Worm (Caenorhabditis elegans) whole organism, early embryonic: ENCODE data around the gene C52E2.4.
"Not testable (repeated sequence)": the region's sequence is repeated elsewhere in the genome, so short reads cannot be mapped to it uniquely, and the experiment has no call there.

Experiments used
- B0310.2 ChIP-seq: sonication (generic microtip); optimal IDR thresholded peaks from 2 replicates; lab custom pipeline; 2016; ENCODE audit warnings: mild to moderate bottlenecking, missing genetic modification characterization, missing compliant biosample characterization
- F13C5.2 ChIP-seq: sonication (generic microtip); optimal IDR thresholded peaks from 2 replicates; lab custom pipeline; 2017; ENCODE audit warnings: mild to moderate bottlenecking, missing genetic modification characterization, inconsistent platforms, missing compliant biosample characterization
- aly-1 ChIP-seq: sonication (generic microtip); optimal IDR thresholded peaks from 2 replicates; lab custom pipeline; 2016; ENCODE audit warnings: missing genetic modification characterization, missing compliant biosample characterization
- ama-1 ChIP-seq: fragments of 150-350 bp; optimal IDR thresholded peaks from 2 replicates; lab custom pipeline; 2014
- ceh-13 ChIP-seq: fragments of 200-800 bp; sonication (Bioruptor generic); optimal IDR thresholded peaks from 2 replicates; lab custom pipeline; 2018; ENCODE audit warnings: mild to moderate bottlenecking, missing genetic modification characterization, missing compliant biosample characterization
- ceh-36 ChIP-seq: sonication (generic microtip); optimal IDR thresholded peaks from 2 replicates; lab custom pipeline; 2016; ENCODE audit warnings: missing genetic modification characterization, inconsistent platforms, missing compliant biosample characterization
- ets-7 ChIP-seq: sonication (generic microtip); optimal IDR thresholded peaks from 2 replicates; lab custom pipeline; 2016; ENCODE audit warnings: missing genotype, missing genetic modification characterization, missing compliant biosample characterization
- flt-1 ChIP-seq: fragments of 200-800 bp; sonication (Bioruptor generic); IDR thresholded peaks from 2 replicates; pipeline ENCODE4 v1.3.6; 2022; ENCODE audit warnings: missing genetic modification characterization, missing compliant biosample characterization
- hmbx-1 ChIP-seq: sonication (generic microtip); optimal IDR thresholded peaks from 2 replicates; lab custom pipeline; 2016; ENCODE audit warnings: mild to moderate bottlenecking, missing genetic modification characterization, missing compliant biosample characterization
- hmg-4 ChIP-seq: fragments of 200-800 bp; sonication (Bioruptor generic); optimal IDR thresholded peaks from 2 replicates; lab custom pipeline; 2018; ENCODE audit warnings: mild to moderate bottlenecking, missing genetic modification characterization, missing compliant biosample characterization
- hnd-1 ChIP-seq: sonication (generic microtip); optimal IDR thresholded peaks from 2 replicates; lab custom pipeline; 2016; ENCODE audit warnings: missing genetic modification characterization, missing compliant biosample characterization
- pes-1 ChIP-seq: fragments of 200-800 bp; sonication (Bioruptor generic); IDR thresholded peaks from 2 replicates; pipeline ENCODE4 v1.3.6; 2022; ENCODE audit warnings: missing genetic modification reagents, missing genetic modification characterization, missing compliant biosample characterization
- scrt-1 ChIP-seq: fragments of 200-800 bp; sonication (Bioruptor generic); IDR thresholded peaks from 2 replicates; pipeline ENCODE4 v1.3.6; 2022; ENCODE audit warnings: missing genetic modification characterization, missing compliant biosample characterization
- sea-1 ChIP-seq: fragments of 200-800 bp; sonication (Bioruptor generic); conservative IDR thresholded peaks from 2 replicates; pipeline ENCODE4 v1.3.6; 2022; ENCODE audit warnings: missing genetic modification characterization, missing compliant biosample characterization
- tbx-11 ChIP-seq: fragments of 200-800 bp; sonication (Bioruptor generic); IDR thresholded peaks from 2 replicates; pipeline ENCODE4 v1.3.6; 2022; ENCODE audit warnings: missing genetic modification characterization, missing compliant biosample characterization
- tbx-37 ChIP-seq: fragments of 200-800 bp; sonication (Bioruptor generic); conservative IDR thresholded peaks from 2 replicates; pipeline ENCODE4 v1.3.6; 2022; ENCODE audit warnings: missing genetic modification reagents, missing genetic modification characterization, missing compliant biosample characterization
- tra-4 ChIP-seq: sonication (generic microtip); optimal IDR thresholded peaks from 2 replicates; lab custom pipeline; 2017; ENCODE audit warnings: missing genetic modification characterization, missing compliant biosample characterization

C52E2.4 gene

DNA sequence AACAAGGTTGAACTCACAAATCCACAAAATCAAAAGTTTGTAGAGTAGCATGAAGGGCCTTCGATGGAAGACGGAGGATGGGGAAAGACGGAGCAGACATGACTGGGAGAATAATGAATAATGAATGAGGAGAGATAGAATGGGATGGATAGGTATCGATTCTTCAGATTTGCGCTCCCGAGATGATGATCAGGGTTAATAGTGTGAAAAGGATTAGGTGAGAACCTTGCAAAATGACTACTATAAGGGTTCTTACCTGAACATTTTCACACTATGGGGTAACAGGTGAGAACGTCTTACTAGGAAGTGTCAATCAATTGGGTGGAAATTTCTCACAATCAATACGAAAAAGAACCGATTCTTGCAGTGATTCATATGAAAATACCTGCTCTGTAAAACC lies 7.4 kb downstream of the C52E2.4 start, which contains the start of gene fbxb-96:
Gene fbxb-96 (minus strand): TSS at position 101 of the 400 bp plus-strand sequence.
- no peak for TF ChIP-seq F13C5.2
- no peak for TF ChIP-seq flt-1 (GFP tag; lab: Robert Waterston, UW)

DNA sequence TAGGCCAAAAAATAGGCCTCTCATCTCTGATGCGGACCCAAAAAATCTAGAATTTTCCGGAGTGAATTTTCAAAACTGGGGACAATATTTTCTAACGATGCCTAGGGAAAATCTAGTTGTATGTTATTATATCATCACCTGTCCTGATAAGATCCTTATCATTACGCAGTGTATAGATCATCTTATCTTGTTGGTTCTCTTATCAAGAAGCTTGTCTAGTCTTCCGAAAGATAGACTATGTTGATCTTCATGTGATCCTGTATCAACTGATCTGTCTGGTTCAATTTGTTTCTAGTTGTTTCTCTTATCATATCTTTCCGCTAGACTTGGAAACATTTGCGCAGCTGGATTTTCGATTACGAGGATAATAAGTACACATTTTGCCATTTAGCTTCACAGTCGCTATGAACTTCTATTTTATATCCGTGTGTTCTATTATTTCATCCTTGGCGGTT lies 7.9 kb downstream of the C52E2.4 start, which contains the start of gene C52E2.3:
Gene C52E2.3 (plus strand): TSS at position 405 of the 455 bp plus-strand sequence.
- no peak for TF ChIP-seq aly-1 (tag; lab: Kevin White, UChicago)
- TF ChIP-seq hmg-4 (GFP tag; lab: Kevin White, UChicago): no peak
- no peak for TF ChIP-seq tbx-11 (GFP tag; lab: Robert Waterston, UW)
- no peak for TF ChIP-seq tbx-37 (GFP tag; lab: Robert Waterston, UW)
- TF ChIP-seq pes-1: no peak
- TF ChIP-seq hmbx-1 (tag; lab: Kevin White, UChicago): no peak
- TF ChIP-seq sea-1: no peak
- TF ChIP-seq B0310.2 (tag; lab: Kevin White, UChicago): no peak
- TF ChIP-seq ets-7 (tag; lab: Kevin White, UChicago): no peak

DNA sequence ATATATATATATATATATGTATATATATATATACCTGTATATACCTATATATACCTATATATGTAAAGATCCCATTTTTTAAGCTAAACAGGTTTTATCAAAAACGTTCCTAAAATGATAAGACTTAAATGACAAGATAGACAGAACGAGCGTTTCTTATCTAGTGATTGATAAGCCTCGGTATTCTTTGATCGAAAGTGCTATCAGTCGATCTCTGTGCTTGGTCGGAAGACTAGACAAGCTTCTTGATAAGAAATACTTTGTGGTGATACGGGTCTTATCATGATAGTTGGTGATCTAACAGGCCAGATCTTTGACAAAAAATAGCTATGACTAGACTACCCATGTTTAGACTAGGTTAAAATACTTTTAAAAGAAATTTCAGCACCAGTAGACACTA lies 8.8 kb downstream of the C52E2.4 start:
- TF ChIP-seq ceh-13: no peak
- TF ChIP-seq tra-4 (tag; lab: Kevin White, UChicago): no peak
- TF ChIP-seq tbx-11 (GFP tag; lab: Robert Waterston, UW): no peak
- TF ChIP-seq hnd-1 (tag; lab: Kevin White, UChicago): no peak
- TF ChIP-seq F13C5.2: no peak
- TF ChIP-seq scrt-1 (GFP tag; lab: Robert Waterston, UW): no peak
- no peak for TF ChIP-seq pes-1
- no peak for TF ChIP-seq flt-1 (GFP tag; lab: Robert Waterston, UW)
- TF ChIP-seq sea-1: no peak
- no peak for TF ChIP-seq hmg-4 (GFP tag; lab: Kevin White, UChicago)
- TF ChIP-seq hmbx-1 (tag; lab: Kevin White, UChicago): no peak
- no peak for TF ChIP-seq tbx-37 (GFP tag; lab: Robert Waterston, UW)
- no peak for TF ChIP-seq ama-1 (lab: Kevin White, UChicago)
- TF ChIP-seq aly-1 (tag; lab: Kevin White, UChicago): no peak
- no peak for TF ChIP-seq B0310.2 (tag; lab: Kevin White, UChicago)

DNA sequence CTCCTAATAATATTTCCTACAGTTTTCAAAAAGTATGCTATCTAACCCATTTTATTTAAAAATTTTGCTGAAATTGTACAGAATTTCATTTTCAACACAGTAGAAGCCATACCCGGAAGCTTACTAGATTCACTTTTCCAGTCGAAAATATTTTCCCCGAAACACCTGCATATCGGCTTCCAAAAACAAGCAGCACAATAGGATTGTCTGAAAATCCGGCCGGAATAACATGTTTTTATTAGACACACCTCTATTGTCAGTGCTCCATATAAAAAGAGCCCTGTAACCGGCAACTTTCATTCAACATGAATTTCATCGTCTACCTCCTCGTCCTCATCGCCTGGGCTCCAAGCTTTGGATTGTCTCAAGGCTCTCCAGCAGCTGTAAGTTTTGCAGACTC lies 9.6 kb downstream of the C52E2.4 start, which contains the start of gene C52E2.2:
Gene C52E2.2 (plus strand): TSS at position 301 of the 400 bp plus-strand sequence.
- TF ChIP-seq tbx-11 (GFP tag; lab: Robert Waterston, UW): no peak
- TF ChIP-seq ets-7 (tag; lab: Kevin White, UChicago): no peak
- no peak for TF ChIP-seq aly-1 (tag; lab: Kevin White, UChicago)
- no peak for TF ChIP-seq ama-1 (lab: Kevin White, UChicago)
- TF ChIP-seq ceh-36 (tag; lab: Kevin White, UChicago): no peak
- no peak for TF ChIP-seq sea-1
- TF ChIP-seq scrt-1 (GFP tag; lab: Robert Waterston, UW): no peak
- TF ChIP-seq hmg-4 (GFP tag; lab: Kevin White, UChicago): no peak
- no peak for TF ChIP-seq tra-4 (tag; lab: Kevin White, UChicago)
- TF ChIP-seq flt-1 (GFP tag; lab: Robert Waterston, UW): no peak
- TF ChIP-seq F13C5.2: no peak
- TF ChIP-seq B0310.2 (tag; lab: Kevin White, UChicago): no peak
- TF ChIP-seq tbx-37 (GFP tag; lab: Robert Waterston, UW): no peak
- no peak for TF ChIP-seq ceh-13
- no peak for TF ChIP-seq hmbx-1 (tag; lab: Kevin White, UChicago)
- TF ChIP-seq hnd-1 (tag; lab: Kevin White, UChicago): no peak

DNA sequence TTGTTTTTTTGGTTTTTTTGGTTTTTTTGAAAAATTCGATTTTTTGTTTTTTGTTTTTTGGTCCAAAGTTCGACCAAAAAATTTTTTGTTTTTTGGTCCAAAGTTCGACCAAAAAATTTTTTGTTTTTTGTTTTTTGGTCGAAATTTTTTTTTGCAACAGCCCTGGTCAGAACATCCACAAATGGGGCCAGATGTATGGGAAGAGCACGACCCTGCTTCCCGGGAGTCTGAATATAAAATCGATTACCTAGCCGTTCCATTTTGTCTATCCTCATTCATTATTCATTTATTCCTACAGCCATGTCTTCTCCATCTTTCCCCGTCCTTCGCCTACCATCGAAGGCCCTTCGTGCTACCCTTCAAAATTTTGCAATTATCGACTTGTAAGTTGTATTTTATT lies 11.1 kb downstream of the C52E2.4 start, which contains the start of gene fbxb-95:
Gene fbxb-95 (plus strand): TSS at position 301 of the 400 bp plus-strand sequence.
- TF ChIP-seq tbx-37 (GFP tag; lab: Robert Waterston, UW); hmbx-1 (tag; lab: Kevin White, UChicago); scrt-1 (GFP tag; lab: Robert Waterston, UW): not testable (repeated sequence)

DNA sequence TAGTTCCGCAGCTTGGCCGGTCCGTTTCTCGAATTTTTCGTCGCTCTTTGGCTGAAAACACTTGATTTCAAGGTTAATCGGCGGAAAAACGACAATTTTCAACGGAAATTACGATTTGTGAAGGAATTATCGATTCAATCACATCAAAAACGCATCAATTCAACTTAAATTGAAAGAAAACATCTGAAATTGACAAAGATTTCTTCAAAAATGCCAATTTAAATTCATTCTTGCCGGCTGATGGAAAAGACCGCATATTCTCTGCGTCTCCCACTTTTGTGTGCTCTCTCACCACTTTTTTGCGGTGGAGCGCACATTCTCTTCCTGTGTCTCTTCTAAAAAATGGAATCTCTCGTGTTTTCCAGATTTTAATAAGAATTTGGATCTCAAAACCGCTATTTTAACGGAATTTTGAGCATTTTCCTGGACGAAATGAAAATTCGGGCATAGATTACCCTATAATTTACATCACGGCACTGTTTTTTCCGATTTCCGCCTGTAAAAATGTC lies 18.4 kb downstream of the C52E2.4 start, which contains the start of gene C16C4.18:
Gene C16C4.18 (minus strand): TSS at position 51 of the 509 bp plus-strand sequence.
- not testable (repeated sequence) for TF ChIP-seq hmbx-1 (tag; lab: Kevin White, UChicago); sea-1; pes-1

DNA sequence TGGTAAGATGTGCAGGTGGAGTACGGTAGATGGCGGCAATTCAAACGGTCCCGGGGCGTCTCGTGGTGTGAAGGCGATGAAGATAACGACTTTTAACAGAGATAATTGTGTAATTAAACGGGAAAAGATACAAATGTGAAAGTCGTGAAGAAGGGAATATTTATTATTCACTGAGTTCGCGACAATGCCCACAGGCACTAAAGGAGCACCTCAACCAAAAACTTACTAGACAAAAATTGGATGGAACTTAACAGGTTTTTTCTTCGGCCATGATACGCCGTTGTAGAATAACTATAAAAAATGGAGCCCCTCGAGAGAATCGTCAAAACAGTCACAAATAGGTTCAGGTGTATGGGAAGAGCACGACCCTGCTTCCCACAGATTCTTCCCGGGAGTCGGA lies 19.4 kb downstream of the C52E2.4 start, which contains the start of gene fbxb-98:
Gene fbxb-98 (plus strand): TSS at position 301 of the 400 bp plus-strand sequence.
- not testable (repeated sequence) for TF ChIP-seq tbx-11 (GFP tag; lab: Robert Waterston, UW); pes-1; aly-1 (tag; lab: Kevin White, UChicago)

DNA sequence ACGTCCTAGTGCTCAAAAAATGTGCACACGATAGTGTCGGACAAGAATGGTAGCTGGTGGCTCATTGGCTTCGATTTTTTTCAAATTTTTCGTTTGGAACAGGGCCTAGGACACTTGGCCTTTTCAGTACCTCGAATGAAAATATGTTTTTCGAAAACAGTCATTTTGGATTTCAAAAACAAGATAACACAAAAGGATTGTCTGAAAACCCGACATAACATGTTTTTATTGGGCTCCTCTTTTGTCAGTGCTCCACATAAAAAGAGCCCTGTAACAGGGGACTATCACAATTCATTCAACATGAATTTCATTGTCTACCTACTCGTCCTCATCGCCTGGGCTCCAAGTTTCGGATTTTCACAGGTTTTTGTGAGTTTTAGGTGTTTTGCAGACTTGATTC lies 21.3 kb downstream of the C52E2.4 start, which contains the start of gene C16C4.17:
Gene C16C4.17 (plus strand): TSS at position 301 of the 400 bp plus-strand sequence.
- TF ChIP-seq sea-1 (no peak), flt-1 (GFP tag; lab: Robert Waterston, UW) (no peak), tbx-37 (GFP tag; lab: Robert Waterston, UW) (no peak), hmg-4 (GFP tag; lab: Kevin White, UChicago) (no peak), hmbx-1 (tag; lab: Kevin White, UChicago) (no peak), pes-1 (no peak), ama-1 (lab: Kevin White, UChicago) (no peak), ets-7 (tag; lab: Kevin White, UChicago) (no peak), F13C5.2 (no peak), B0310.2 (tag; lab: Kevin White, UChicago) (no peak)
